Worm (Caenorhabditis elegans) whole organism, L2 larva: ENCODE data around the gene F59B2.13.
"Not testable (repeated sequence)": the region's sequence is repeated elsewhere in the genome, so short reads cannot be mapped to it uniquely, and the experiment has no call there.

ENCODE experiments used
- C34F6.9 ChIP-seq: fragments of 150-350 bp; optimal IDR thresholded peaks from 2 replicates; lab custom pipeline; 2014; ENCODE audit warnings: missing biosample characterization, missing genetic modification characterization
- ceh-82 ChIP-seq: fragments of 150-350 bp; optimal IDR thresholded peaks from 2 replicates; lab custom pipeline; 2014; ENCODE audit warnings: missing biosample characterization, missing genetic modification characterization
- egl-27 ChIP-seq: sonication (generic microtip); optimal IDR thresholded peaks from 3 replicates; lab custom pipeline; 2017; ENCODE audit warnings: missing biosample characterization, missing genetic modification reagents, missing genetic modification characterization
- snpc-4 ChIP-seq: fragments of 150-350 bp; optimal IDR thresholded peaks from 2 replicates; lab custom pipeline; 2014; ENCODE audit warnings: missing biosample characterization, missing genetic modification characterization
- unc-62 ChIP-seq: fragments of 150-350 bp; optimal IDR thresholded peaks from 2 replicates; lab custom pipeline; 2014; ENCODE audit warnings: missing biosample characterization, missing genetic modification reagents, missing genetic modification characterization
- ztf-4 ChIP-seq: fragments of 150-350 bp; optimal IDR thresholded peaks from 2 replicates; lab custom pipeline; 2014; ENCODE audit warnings: missing biosample characterization, missing genetic modification characterization

- TF ChIP-seq unc-62 (GFP tag; lab: Kevin White, UChicago); ztf-4 (tag; lab: Kevin White, UChicago); ceh-82 (tag; lab: Kevin White, UChicago); C34F6.9 (tag; lab: Kevin White, UChicago); egl-27 (tag; lab: Kevin White, UChicago); snpc-4 (tag; lab: Kevin White, UChicago): not testable (repeated sequence)
These were observed 20.9 kb downstream of the F59B2.13 start, which contains the start of gene rab-6.1 for ce11 chrIII:9005905-9006372.
